Worm (Caenorhabditis elegans): Measurements from ENCODE around the gene ccdc-149.

The ccdc-149 gene

DNA sequence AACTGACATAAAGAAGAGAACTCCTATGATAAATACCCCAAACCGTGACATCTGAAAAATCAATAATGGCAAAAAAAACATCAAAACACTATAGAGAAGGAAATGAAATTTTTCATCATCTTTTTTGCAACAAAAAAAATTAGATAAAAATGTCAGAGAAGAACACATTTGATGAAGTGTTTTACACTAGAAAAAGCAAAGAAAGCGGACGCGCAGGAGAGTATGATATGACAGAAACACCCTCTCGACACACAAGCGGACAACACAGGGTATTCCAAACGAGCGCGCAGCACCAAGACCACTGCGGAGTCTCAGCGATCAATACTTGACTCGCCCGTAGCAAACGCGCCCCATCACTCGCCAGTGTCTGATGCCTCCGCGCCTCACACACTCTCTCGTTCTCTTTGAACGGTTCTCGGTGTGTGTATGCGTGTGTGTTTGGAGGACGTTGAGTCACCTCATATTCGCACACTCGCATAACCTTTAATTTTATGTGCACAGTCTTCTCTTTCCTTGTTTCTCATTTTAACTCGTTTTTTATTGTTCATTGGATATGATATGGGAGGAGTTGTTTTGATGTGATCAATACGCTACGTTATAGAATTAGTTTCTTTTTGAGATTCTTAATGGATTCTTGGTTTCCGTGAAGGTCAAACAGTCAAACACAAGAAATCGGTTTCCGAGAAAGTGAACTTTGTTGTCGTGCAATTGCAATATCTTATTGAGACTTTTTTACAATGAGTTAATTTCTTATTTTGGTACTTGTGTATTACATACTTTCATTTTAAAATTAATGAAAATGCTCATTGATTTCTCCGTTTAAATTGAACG is 35.4 kb upstream of the ccdc-149 start, which contains the start of gene selt-1.1 (continued):
- TF ChIP-seq gei-8 (GFP tag; optimal IDR thresholded peaks at IDR 0.05) (no peak), unc-130 (GFP tag; optimal IDR thresholded peaks at IDR 0.05) (no peak), hmg-1.1 (GFP tag; IDR thresholded peaks at IDR 0.05) (peak; percentile 63), Y48G9A.11 (GFP tag; IDR thresholded peaks at IDR 0.05) (no peak), cey-2 (tag; optimal IDR thresholded peaks at IDR 0.05; ENCODE audit: borderline replicate concordance, insufficient read depth) (no peak), fos-1 (tag; optimal IDR thresholded peaks at IDR 0.05) (no peak), nhr-28 (tag; optimal IDR thresholded peaks at IDR 0.05) (peak; percentile 86), lin-39 (tag; optimal IDR thresholded peaks at IDR 0.05) (no peak), ctbp-1 (GFP tag; IDR thresholded peaks at IDR 0.05) (no peak), snpc-4 (tag; optimal IDR thresholded peaks at IDR 0.05) (no peak), lsy-2 (tag; optimal IDR thresholded peaks at IDR 0.05) (peak in 1 of 2 experiments; percentile 33), R02D3.7 (tag; optimal IDR thresholded peaks at IDR 0.05) (no peak), set-16 (GFP tag; IDR thresholded peaks at IDR 0.05) (no peak), snpc-1.2 (GFP tag; IDR thresholded peaks at IDR 0.05) (no peak), mep-1 (tag; optimal IDR thresholded peaks at IDR 0.05) (peak; percentile 84), F37D6.2 (tag; optimal IDR thresholded peaks at IDR 0.05) (no peak), lin-29 (GFP tag; IDR thresholded peaks at IDR 0.05) (no peak), lir-3 (tag; optimal IDR thresholded peaks at IDR 0.05) (no peak), nhr-237 (tag; optimal IDR thresholded peaks at IDR 0.05) (no peak), ceh-44 (GFP tag; IDR thresholded peaks at IDR 0.05) (no peak), dve-1 (tag; optimal IDR thresholded peaks at IDR 0.05; ENCODE audit: insufficient read depth) (peak; percentile 83), daf-8 (GFP tag; IDR thresholded peaks at IDR 0.05) (no peak), nhr-102 (tag; optimal IDR thresholded peaks at IDR 0.05) (peak; percentile 31), Y5F2A.4 (GFP tag; optimal IDR thresholded peaks at IDR 0.05) (no peak), ceh-28 (tag; optimal IDR thresholded peaks at IDR 0.05) (peak; percentile 5), nhr-77 (tag; optimal IDR thresholded peaks at IDR 0.05) (peak; percentile 35), skn-1 (tag; optimal IDR thresholded peaks at IDR 0.05) (no peak), dmd-9 (GFP tag; IDR thresholded peaks at IDR 0.05) (0 out of 2 replicates have a peak, but pooled peaks have one; percentile 19), daf-16 (GFP tag; optimal IDR thresholded peaks at IDR 0.05) (no peak), daf-16 (tag; optimal IDR thresholded peaks at IDR 0.05) (peak; percentile 73), egl-43 (GFP tag; IDR thresholded peaks at IDR 0.05) (no peak), lin-38 (GFP tag; IDR thresholded peaks at IDR 0.05) (no peak), F49E8.2 (tag; optimal IDR thresholded peaks at IDR 0.05; ENCODE audit: borderline replicate concordance) (no peak), madf-9 (GFP tag; conservative IDR thresholded peaks at IDR 0.05) (0 out of 2 replicates have a peak, but pooled peaks have one; percentile 52), mdt-29 (GFP tag; IDR thresholded peaks at IDR 0.05) (no peak), lin-1 (GFP tag; IDR thresholded peaks at IDR 0.05) (peak; percentile 36; the same call in 1 of the 2 replicates), tra-1 (GFP tag; IDR thresholded peaks at IDR 0.05) (peak; percentile 48; the same call in 1 of the 2 replicates), lin-15B (tag; optimal IDR thresholded peaks at IDR 0.05) (no peak), nhr-76 (tag; optimal IDR thresholded peaks at IDR 0.05) (no peak), pqm-1 (tag; optimal IDR thresholded peaks at IDR 0.05) (peak; percentile 22), php-3 (GFP tag; IDR thresholded peaks at IDR 0.05) (no peak), nhr-25 (tag; optimal IDR thresholded peaks at IDR 0.05; ENCODE audit: borderline replicate concordance, insufficient read depth) (peak; percentile 28), ceh-82 (tag; optimal IDR thresholded peaks at IDR 0.05) (no peak), jun-1 (tag; optimal IDR thresholded peaks at IDR 0.05) (no peak), spr-3 (GFP tag; optimal IDR thresholded peaks at IDR 0.05) (no peak), nhr-111 (GFP tag; optimal IDR thresholded peaks at IDR 0.05) (no peak), mes-2 (tag; optimal IDR thresholded peaks at IDR 0.05; ENCODE audit: poor library complexity, severe bottlenecking) (peak; percentile 73), lim-7 (GFP tag; IDR thresholded peaks at IDR 0.05) (no peak), ztf-11 (tag; optimal IDR thresholded peaks at IDR 0.05) (no peak), nhr-10 (tag; optimal IDR thresholded peaks at IDR 0.05) (no peak)

All from whole organism, L4 larva.